Fruit fly (Drosophila melanogaster): ENCODE data around the gene CG18628.
A peak's percentile ranks its signal among the peaks of the same experiment; 100 is the strongest.

CG18628 gene

dm6 chr3L:10683899-10684340 lies 44.4 kb downstream of the CG18628 start (continued):
- TF ChIP-seq schlank (tag; optimal IDR thresholded peaks at IDR 0.05) (no peak), CG10147 (GFP tag; optimal IDR thresholded peaks at IDR 0.05) (peak; percentile 54), CG31388 (GFP tag; optimal IDR thresholded peaks at IDR 0.05) (peak; percentile 24), CG6654 (GFP tag; optimal IDR thresholded peaks at IDR 0.05) (peak; percentile 58), knrl (GFP tag; IDR thresholded peaks at IDR 0.05; ENCODE audit: partially characterized antibody) (no peak), CG11456 (GFP tag; IDR thresholded peaks at IDR 0.05) (peak; percentile 70; the same call in 2 of the 3 replicates), CG15514 (GFP tag; optimal IDR thresholded peaks at IDR 0.05) (peak; percentile 52), Hmr (GFP tag; optimal IDR thresholded peaks at IDR 0.05) (peak; percentile 60), gem (tag; optimal IDR thresholded peaks at IDR 0.05) (peak; percentile 83), CG11723 (GFP tag; optimal IDR thresholded peaks at IDR 0.05) (peak; percentile 21), Eip74EF (GFP tag; optimal IDR thresholded peaks at IDR 0.05) (peak in 1 of 2 experiments; percentile 42), CG9437 (GFP tag; optimal IDR thresholded peaks at IDR 0.05) (peak; percentile 67), D (optimal IDR thresholded peaks at IDR 0.05) (no peak), D (GFP tag; optimal IDR thresholded peaks at IDR 0.05) (peak; percentile 63), pnt (GFP tag; optimal IDR thresholded peaks at IDR 0.05) (peak; percentile 76), Dip3 (GFP tag; optimal IDR thresholded peaks at IDR 0.05) (peak; percentile 36), CG9609 (GFP tag; optimal IDR thresholded peaks at IDR 0.05) (peak; percentile 32), CG34224 (GFP tag; IDR thresholded peaks at IDR 0.05; ENCODE audit: partially characterized antibody) (no peak), ttk (GFP tag; IDR thresholded peaks at IDR 0.05) (peak; percentile 54), CG4328 (GFP tag; optimal IDR thresholded peaks at IDR 0.05) (no peak), CG1024 (GFP tag; IDR thresholded peaks at IDR 0.05) (no peak), ab (GFP tag; optimal IDR thresholded peaks at IDR 0.05) (no peak), CG17359 (tag; optimal IDR thresholded peaks at IDR 0.05) (peak; percentile 80), HmgZ (tag; optimal IDR thresholded peaks at IDR 0.05) (no peak), ham (GFP tag; IDR thresholded peaks at IDR 0.05) (no peak), usp (GFP tag; optimal IDR thresholded peaks at IDR 0.05) (no peak), trem (tag; optimal IDR thresholded peaks at IDR 0.05) (peak; percentile 53), E2f2 (GFP tag; IDR thresholded peaks at IDR 0.05) (peak; percentile 49; the same call in 1 of the 2 replicates), gfzf (GFP tag; optimal IDR thresholded peaks at IDR 0.05) (no peak), twi (tag; optimal IDR thresholded peaks at IDR 0.05) (no peak), ranshi (GFP tag; IDR thresholded peaks at IDR 0.05) (peak; percentile 71; the same call in 1 of the 2 replicates), toy (GFP tag; IDR thresholded peaks at IDR 0.05) (no peak), CG10274 (GFP tag; optimal IDR thresholded peaks at IDR 0.05) (peak; percentile 18), Dp (GFP tag; optimal IDR thresholded peaks at IDR 0.05) (no peak), CG10654 (GFP tag; optimal IDR thresholded peaks at IDR 0.05) (peak; percentile 61), CG10321 (GFP tag; IDR thresholded peaks at IDR 0.05) (no peak), H2.0 (GFP tag; IDR thresholded peaks at IDR 0.05) (peak; percentile 21; the same call in 1 of the 2 replicates), CG1792 (GFP tag; optimal IDR thresholded peaks at IDR 0.05) (peak; percentile 22), CG8388 (GFP tag; optimal IDR thresholded peaks at IDR 0.05) (peak; percentile 58), HHEX (GFP tag; optimal IDR thresholded peaks at IDR 0.05) (peak; percentile 78), ind (GFP tag; optimal IDR thresholded peaks at IDR 0.05) (peak; percentile 80), fd64A (GFP tag; optimal IDR thresholded peaks at IDR 0.05) (no peak), lola (GFP tag; optimal IDR thresholded peaks at IDR 0.05) (peak in 1 of 3 experiments; percentile 23), HmgD (GFP tag; optimal IDR thresholded peaks at IDR 0.05) (no peak), CG7928 (GFP tag; optimal IDR thresholded peaks at IDR 0.05) (peak; percentile 29), sens (GFP tag) (peak; percentile 93), CG42726 (GFP tag; IDR thresholded peaks at IDR 0.05; ENCODE audit: partially characterized antibody) (no peak), mam (GFP tag; optimal IDR thresholded peaks at IDR 0.05) (peak; percentile 59), sisA (GFP tag; IDR thresholded peaks at IDR 0.05) (peak; percentile 80), kah (GFP tag; optimal IDR thresholded peaks at IDR 0.05) (no peak)
